Worm (Caenorhabditis elegans) whole organism, L1 larva: ENCODE results near the gene dgk-2.
A peak's percentile ranks its signal among the peaks of the same experiment; 100 is the strongest.

Experiments used
- C16A3.4 ChIP-seq: fragments of 150-350 bp; optimal IDR thresholded peaks from 2 replicates; lab custom pipeline; 2014; ENCODE audit warnings: missing biosample characterization, missing genetic modification characterization
- Y116A8C.19 ChIP-seq: sonication (generic microtip); optimal IDR thresholded peaks from 2 replicates; lab custom pipeline; 2016; ENCODE audit warnings: missing compliant biosample characterization, missing genetic modification characterization, borderline replicate concordance
- alr-1 ChIP-seq: fragments of 200-800 bp; sonication (Bioruptor generic); optimal IDR thresholded peaks from 2 replicates; lab custom pipeline; 2018; ENCODE audit warnings: borderline replicate concordance, mild to moderate bottlenecking, missing genetic modification characterization, missing compliant biosample characterization
- blmp-1 ChIP-seq: fragments of 150-350 bp; optimal IDR thresholded peaks from 2 replicates; lab custom pipeline; 2014; ENCODE audit warnings: missing biosample characterization, missing genetic modification characterization
- ceh-8 ChIP-seq: fragments of 200-800 bp; sonication (Bioruptor generic); optimal IDR thresholded peaks from 2 replicates; lab custom pipeline; 2018; ENCODE audit warnings: mild to moderate bottlenecking, missing genetic modification characterization, moderate library complexity, missing compliant biosample characterization
- ceh-90 ChIP-seq: sonication (generic microtip); optimal IDR thresholded peaks from 2 replicates; lab custom pipeline; 2016; ENCODE audit warnings: missing genetic modification characterization, missing compliant biosample characterization
- ces-1 ChIP-seq: fragments of 150-350 bp; optimal IDR thresholded peaks from 2 replicates; lab custom pipeline; 2014; ENCODE audit warnings: missing biosample characterization, missing genetic modification reagents, missing genetic modification characterization
- dsc-1 ChIP-seq: sonication (generic microtip); optimal IDR thresholded peaks from 2 replicates; lab custom pipeline; 2016; ENCODE audit warnings: mild to moderate bottlenecking, missing genetic modification characterization, missing compliant biosample characterization
- efl-1 ChIP-seq, 4 experiments: fragments of 150-350 bp; optimal IDR thresholded peaks in 3 of 4; peaks in 1 of 4; 1 replicate in 1 of 4; 2 replicates in 3 of 4; lab custom pipeline; 2014; ENCODE audit warnings: missing biosample characterization in 2 of 4, missing genetic modification characterization in 2 of 4, missing genetic modification reagents in 2 of 4
- efl-3 ChIP-seq: fragments of 200-800 bp; sonication (Bioruptor generic); optimal IDR thresholded peaks from 2 replicates; lab custom pipeline; 2018; ENCODE audit warnings: mild to moderate bottlenecking, missing genetic modification characterization, missing compliant biosample characterization
- egl-27 ChIP-seq, 2 experiments: fragments of 150-350 bp in 1 of 2; sonication (generic microtip); optimal IDR thresholded peaks; 3 replicates each; lab custom pipeline; 2017 to 2018; ENCODE audit warnings: missing biosample characterization in 2 of 2, missing genetic modification characterization in 2 of 2, missing genetic modification reagents in 2 of 2
- elt-2 ChIP-seq: sonication (generic microtip); optimal IDR thresholded peaks from 2 replicates; lab custom pipeline; 2016; ENCODE audit warnings: missing genetic modification characterization, mild to moderate bottlenecking, inconsistent platforms, missing compliant biosample characterization, missing genetic modification reagents
- fkh-4 ChIP-seq: sonication (generic microtip); optimal IDR thresholded peaks from 2 replicates; lab custom pipeline; 2016; ENCODE audit warnings: missing compliant biosample characterization, missing genetic modification characterization, borderline replicate concordance
- fkh-8 ChIP-seq: sonication (generic microtip); optimal IDR thresholded peaks from 2 replicates; lab custom pipeline; 2016; ENCODE audit warnings: mild to moderate bottlenecking, missing genetic modification characterization, missing compliant biosample characterization
- hpl-2 ChIP-seq: fragments of 150-350 bp; optimal IDR thresholded peaks from 2 replicates; lab custom pipeline; 2014; ENCODE audit warnings: missing biosample characterization, missing genetic modification reagents, missing genetic modification characterization
- isw-1 ChIP-seq: fragments of 200-800 bp; sonication (Bioruptor generic); IDR thresholded peaks from 2 replicates; pipeline ENCODE4 v1.3.6; 2022; ENCODE audit warnings: missing genetic modification characterization, missing compliant biosample characterization
- jun-1 ChIP-seq: fragments of 150-350 bp; optimal IDR thresholded peaks from 2 replicates; lab custom pipeline; 2014; ENCODE audit warnings: missing biosample characterization, missing genetic modification reagents, missing genetic modification characterization
- lin-14 ChIP-seq: fragments of 200-800 bp; sonication (Bioruptor generic); optimal IDR thresholded peaks from 2 replicates; lab custom pipeline; 2018; ENCODE audit warnings: mild to moderate bottlenecking, missing genetic modification characterization, moderate library complexity, missing compliant biosample characterization
- lsy-2 ChIP-seq, 2 experiments: fragments of 150-350 bp; optimal IDR thresholded peaks; 2 replicates each; lab custom pipeline; 2014; ENCODE audit warnings: missing biosample characterization in 2 of 2, missing genetic modification characterization in 2 of 2
- mdl-1 ChIP-seq, 2 experiments: fragments of 150-350 bp; optimal IDR thresholded peaks; 2 replicates each; lab custom pipeline; 2014 to 2017; ENCODE audit warnings: missing biosample characterization in 2 of 2, missing genetic modification characterization in 2 of 2, inconsistent platforms in 1 of 2
- mef-2 ChIP-seq: fragments of 150-350 bp; optimal IDR thresholded peaks from 2 replicates; lab custom pipeline; 2014; ENCODE audit warnings: missing biosample characterization, missing genetic modification characterization
- mep-1 ChIP-seq: fragments of 150-350 bp; optimal IDR thresholded peaks from 2 replicates; lab custom pipeline; 2014; ENCODE audit warnings: missing biosample characterization, missing genetic modification characterization
- nhr-11 ChIP-seq: fragments of 150-350 bp; optimal IDR thresholded peaks from 2 replicates; lab custom pipeline; 2014; ENCODE audit warnings: missing biosample characterization, missing genetic modification characterization
- nhr-12 ChIP-seq: sonication (generic microtip); optimal IDR thresholded peaks from 2 replicates; lab custom pipeline; 2017; ENCODE audit warnings: missing biosample characterization, missing genetic modification characterization
- nhr-20 ChIP-seq: sonication (generic microtip); optimal IDR thresholded peaks from 2 replicates; lab custom pipeline; 2016; ENCODE audit warnings: mild to moderate bottlenecking, missing genetic modification characterization, missing compliant biosample characterization
- nhr-71 ChIP-seq: sonication (generic microtip); optimal IDR thresholded peaks from 2 replicates; lab custom pipeline; 2016; ENCODE audit warnings: mild to moderate bottlenecking, missing genetic modification characterization, moderate library complexity, missing compliant biosample characterization
- nhr-76 ChIP-seq: sonication (generic microtip); optimal IDR thresholded peaks from 2 replicates; lab custom pipeline; 2017; ENCODE audit warnings: missing biosample characterization, missing genetic modification characterization
- nhr-84 ChIP-seq: sonication (generic microtip); optimal IDR thresholded peaks from 2 replicates; lab custom pipeline; 2017; ENCODE audit warnings: missing biosample characterization, missing genetic modification characterization
- pag-3 ChIP-seq: sonication (generic microtip); optimal IDR thresholded peaks from 2 replicates; lab custom pipeline; 2017; ENCODE audit warnings: missing genetic modification characterization, mild to moderate bottlenecking, missing compliant biosample characterization, antibody characterized with exemption, borderline replicate concordance; ENCODE audit not compliant: insufficient read depth
- pax-3 ChIP-seq: fragments of 200-800 bp; sonication (Bioruptor generic); optimal IDR thresholded peaks from 2 replicates; lab custom pipeline; 2018; ENCODE audit warnings: mild to moderate bottlenecking, missing genetic modification characterization, moderate library complexity, missing compliant biosample characterization
- snpc-4 ChIP-seq: fragments of 150-350 bp; optimal IDR thresholded peaks from 2 replicates; lab custom pipeline; 2014; ENCODE audit warnings: missing biosample characterization, missing genetic modification characterization
- snu-23 ChIP-seq: sonication (generic microtip); optimal IDR thresholded peaks from 2 replicates; lab custom pipeline; 2016; ENCODE audit warnings: missing genetic modification characterization, missing compliant biosample characterization
- sptf-1 ChIP-seq: fragments of 150-350 bp; optimal IDR thresholded peaks from 2 replicates; lab custom pipeline; 2014; ENCODE audit warnings: missing biosample characterization, missing genetic modification characterization
- swsn-7 ChIP-seq: sonication (generic microtip); optimal IDR thresholded peaks from 2 replicates; lab custom pipeline; 2016; ENCODE audit warnings: missing genetic modification characterization, missing compliant biosample characterization
- tbx-2 ChIP-seq: sonication (generic microtip); optimal IDR thresholded peaks from 2 replicates; lab custom pipeline; 2016; ENCODE audit warnings: missing genetic modification characterization, missing compliant biosample characterization
- unc-62 ChIP-seq: fragments of 150-350 bp; optimal IDR thresholded peaks from 2 replicates; lab custom pipeline; 2014; ENCODE audit warnings: missing biosample characterization, missing genetic modification reagents, missing genetic modification characterization
- zip-4 ChIP-seq: fragments of 200-800 bp; sonication (Bioruptor generic); optimal IDR thresholded peaks from 2 replicates; lab custom pipeline; 2018; ENCODE audit warnings: mild to moderate bottlenecking, missing genetic modification characterization, moderate library complexity, missing compliant biosample characterization
- ztf-11 ChIP-seq, 2 experiments: sonication (generic microtip); optimal IDR thresholded peaks; 2 replicates each; lab custom pipeline; 2016 to 2017; ENCODE audit warnings: missing genetic modification characterization in 2 of 2, missing biosample characterization in 1 of 2, missing compliant biosample characterization in 1 of 2
- ztf-4 ChIP-seq: fragments of 150-350 bp; optimal IDR thresholded peaks from 2 replicates; lab custom pipeline; 2014; ENCODE audit warnings: missing biosample characterization, missing genetic modification characterization

The dgk-2 gene

DNA sequence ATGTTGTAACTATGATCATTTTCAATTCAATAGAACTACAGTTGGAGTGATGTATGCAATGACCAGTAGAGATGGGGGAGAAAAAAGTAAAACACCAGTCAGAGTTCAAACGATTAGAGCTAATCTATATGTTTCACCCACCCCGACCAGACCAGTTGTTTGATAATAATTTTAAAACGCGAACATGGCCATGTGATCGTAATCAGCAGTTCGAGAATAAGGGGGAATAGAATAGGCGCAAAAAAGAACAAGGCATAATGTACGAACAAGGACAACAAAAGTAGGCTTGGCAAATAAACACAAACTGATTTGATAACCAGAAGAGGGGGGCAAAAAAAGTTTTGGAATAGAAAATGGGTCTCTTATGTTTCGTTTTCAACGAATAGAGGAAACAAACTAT lies 6.1 kb downstream of the dgk-2 start (continued):
- TF ChIP-seq sptf-1, result no peak
- no peak for TF ChIP-seq tbx-2 (tag; lab: Kevin White, UChicago)
- TF ChIP-seq snpc-4 (tag; lab: Kevin White, UChicago), result no peak
- TF ChIP-seq egl-27 (tag; optimal IDR thresholded peaks at IDR 0.05; lab: Kevin White, UChicago), result no peak
- TF ChIP-seq mef-2 (tag; lab: Kevin White, UChicago), result no peak
- no peak for TF ChIP-seq unc-62 (GFP tag; lab: Kevin White, UChicago)
- no peak for TF ChIP-seq fkh-4 (tag; lab: Kevin White, UChicago)
- no peak for TF ChIP-seq ces-1 (GFP tag; lab: Kevin White, UChicago)
- no peak for TF ChIP-seq mdl-1 (tag; optimal IDR thresholded peaks at IDR 0.05; lab: Kevin White, UChicago)
- no peak for TF ChIP-seq efl-3 (GFP tag; lab: Kevin White, UChicago)
- no peak for TF ChIP-seq nhr-76 (tag; lab: Kevin White, UChicago)
- TF ChIP-seq fkh-8 (tag; lab: Kevin White, UChicago), result no peak
- no peak for TF ChIP-seq nhr-11
- no peak for TF ChIP-seq zip-4 (GFP tag; lab: Kevin White, UChicago)
- no peak for TF ChIP-seq ztf-11 (tag; optimal IDR thresholded peaks at IDR 0.05; lab: Kevin White, UChicago)
- no peak for TF ChIP-seq dsc-1 (tag; lab: Kevin White, UChicago)

DNA sequence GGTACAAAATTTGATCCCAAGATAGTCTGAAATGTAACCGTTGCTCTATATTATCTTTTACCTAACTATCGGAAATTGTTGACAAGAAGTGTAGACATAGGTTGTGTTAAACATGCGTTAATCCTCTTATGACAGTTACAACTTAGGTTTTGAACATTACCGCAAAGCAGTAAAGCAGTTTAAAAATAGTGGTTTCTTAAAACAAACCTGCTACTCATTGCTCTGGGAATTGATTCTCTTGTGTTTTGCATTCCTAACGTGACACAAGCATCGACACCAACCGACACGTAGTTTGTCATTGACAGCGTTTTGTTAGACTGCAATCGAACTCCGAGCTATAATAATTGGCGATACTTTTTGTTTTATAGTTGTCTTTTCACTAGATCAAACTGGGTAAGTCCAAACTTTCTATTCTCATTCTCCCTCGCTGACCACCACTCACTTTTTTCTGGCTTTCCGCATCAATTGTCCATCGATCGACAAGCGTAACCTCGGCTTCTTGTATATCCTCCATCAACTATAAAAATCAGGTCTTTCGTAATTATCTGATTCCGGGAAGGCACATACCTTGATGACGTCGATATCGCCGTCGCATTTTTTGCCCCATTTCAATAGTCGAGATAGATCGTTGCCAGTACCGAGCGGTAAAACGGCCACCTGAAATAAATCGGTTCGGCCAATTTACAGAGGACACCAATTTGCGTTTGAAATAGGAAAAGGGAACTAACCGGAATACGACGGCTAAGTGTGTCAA lies 8.2 kb downstream of the dgk-2 start:
- TF ChIP-seq blmp-1 (tag; lab: Kevin White, UChicago) (peak; percentile 91), efl-1 (optimal IDR thresholded peaks at IDR 0.05; lab: Kevin White, UChicago) (no peak), efl-1 (GFP tag; optimal IDR thresholded peaks at IDR 0.05 in 1 of 2; lab: Kevin White, UChicago) (peak in 1 of 2 experiments; percentile 90), elt-2 (tag; lab: Kevin White, UChicago) (no peak)
- TF ChIP-seq, all 84 proteins: peak for 2

DNA sequence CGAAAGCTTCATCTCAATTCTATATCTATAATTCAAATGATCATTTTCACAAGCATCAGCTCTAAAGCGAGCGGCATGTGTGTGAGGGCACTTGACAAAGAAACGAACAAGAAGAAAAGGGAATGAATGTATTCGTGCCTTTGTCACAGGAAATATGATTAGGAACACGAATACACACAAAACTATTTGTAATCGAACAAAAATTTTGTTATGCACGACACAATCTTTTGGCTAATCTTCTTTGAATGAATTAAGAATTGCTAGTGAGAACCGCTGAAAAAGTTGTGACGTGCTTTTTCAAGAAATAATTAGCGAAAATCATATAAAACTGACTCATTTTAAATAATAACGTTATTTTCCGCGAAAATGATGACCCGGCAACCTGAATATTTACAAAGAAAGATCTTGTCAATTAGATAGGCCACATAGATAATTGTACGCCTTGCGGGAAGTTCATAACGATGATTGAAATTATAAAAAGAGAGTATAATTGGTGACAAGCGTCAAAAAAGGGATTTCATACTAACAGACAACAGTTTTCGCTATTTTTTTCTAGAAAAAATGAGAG lies 10.7 kb downstream of the dgk-2 start:
- no peak for TF ChIP-seq ztf-4 (tag; lab: Kevin White, UChicago)
- no peak for TF ChIP-seq nhr-84 (tag; lab: Kevin White, UChicago)
- TF ChIP-seq swsn-7 (tag; lab: Kevin White, UChicago), result no peak
- TF ChIP-seq jun-1, result no peak
- no peak for TF ChIP-seq elt-2 (tag; lab: Kevin White, UChicago)
- no peak for TF ChIP-seq fkh-8 (tag; lab: Kevin White, UChicago)
- no peak for TF ChIP-seq isw-1
- TF ChIP-seq lin-14, result no peak
- no peak for TF ChIP-seq Y116A8C.19 (tag; lab: Kevin White, UChicago)
- TF ChIP-seq nhr-20 (tag; lab: Kevin White, UChicago), result no peak
- no peak for TF ChIP-seq ceh-90
- TF ChIP-seq snu-23 (GFP tag; lab: Kevin White, UChicago), result no peak

DNA sequence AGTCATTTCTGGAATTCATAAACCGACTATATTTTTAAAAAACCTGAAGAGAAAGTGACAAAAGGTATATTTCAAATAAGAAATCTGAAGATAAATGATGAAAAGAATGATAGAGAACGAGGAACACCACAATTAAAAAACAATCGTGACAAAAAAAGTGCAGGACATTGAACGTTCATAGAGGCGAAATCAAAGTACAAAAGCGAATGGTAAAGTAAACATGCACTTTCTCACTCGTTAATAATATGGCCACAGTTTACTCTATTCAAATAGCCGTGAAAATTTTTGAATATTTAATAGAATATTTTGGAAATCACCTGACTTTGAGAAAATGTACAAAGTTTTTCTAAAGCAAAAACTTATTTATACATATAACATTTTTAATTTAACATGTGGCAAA lies 12.0 kb downstream of the dgk-2 start, which contains the start of gene F46H6.5:
F46H6.5 (minus strand) TSS at position 10 of the 400 bp plus-strand sequence.
- TF ChIP-seq Y116A8C.19 (tag; lab: Kevin White, UChicago), result no peak
- no peak for TF ChIP-seq ceh-90
- no peak for TF ChIP-seq hpl-2 (GFP tag; lab: Kevin White, UChicago)
- no peak for TF ChIP-seq C16A3.4 (tag; lab: Kevin White, UChicago)
- no peak for TF ChIP-seq ces-1 (GFP tag; lab: Kevin White, UChicago)
- TF ChIP-seq snu-23 (GFP tag; lab: Kevin White, UChicago), result no peak

DNA sequence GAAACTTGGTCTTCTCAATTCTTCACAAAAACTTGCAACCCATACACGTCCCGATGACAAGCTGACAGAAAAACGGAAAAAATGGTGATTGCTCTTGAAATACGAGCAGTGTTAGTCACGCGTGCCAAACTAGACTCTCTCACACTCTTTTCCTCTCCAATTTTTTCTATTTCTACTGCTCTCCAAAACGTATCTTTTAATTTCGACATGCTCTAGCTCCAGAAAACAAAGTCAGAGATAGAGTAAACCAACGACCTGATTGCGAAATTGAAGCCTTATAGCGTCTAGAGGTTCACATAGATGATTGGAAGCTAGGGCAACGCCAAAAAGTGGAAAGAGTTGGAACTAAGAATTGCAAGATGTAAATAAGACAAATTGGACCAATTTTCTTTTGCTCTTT lies 13.8 kb downstream of the dgk-2 start:
- TF ChIP-seq hpl-2 (GFP tag; lab: Kevin White, UChicago) (no peak), nhr-71 (tag; lab: Kevin White, UChicago) (peak; percentile 36), pax-3 (tag; lab: Kevin White, UChicago) (no peak), nhr-12 (no peak), snpc-4 (tag; lab: Kevin White, UChicago) (no peak), tbx-2 (tag; lab: Kevin White, UChicago) (peak; percentile 12), unc-62 (GFP tag; lab: Kevin White, UChicago) (no peak), egl-27 (tag; optimal IDR thresholded peaks at IDR 0.05; lab: Kevin White, UChicago) (no peak), fkh-4 (tag; lab: Kevin White, UChicago) (no peak), lin-14 (peak; percentile 65), alr-1 (tag; lab: Kevin White, UChicago) (no peak), nhr-20 (tag; lab: Kevin White, UChicago) (peak; percentile 72), C16A3.4 (tag; lab: Kevin White, UChicago) (no peak), pag-3 (no peak), lsy-2 (tag; optimal IDR thresholded peaks at IDR 0.05; lab: Kevin White, UChicago) (peak in 1 of 2 experiments; percentile 50), zip-4 (GFP tag; lab: Kevin White, UChicago) (no peak), mdl-1 (tag; optimal IDR thresholded peaks at IDR 0.05; lab: Kevin White, UChicago) (peak in 1 of 2 experiments; percentile 36), mef-2 (tag; lab: Kevin White, UChicago) (no peak), ceh-8 (GFP tag; lab: Kevin White, UChicago) (no peak), mep-1 (tag; lab: Kevin White, UChicago) (no peak)
